Fruit fly (Drosophila melanogaster) whole organism, pupa: Measurements from ENCODE around the gene CG9568.

ENCODE experiments used
- CG14655 ChIP-seq: fragments of 200-800 bp; sonication (Bioruptor generic); optimal IDR thresholded peaks from 3 replicates; lab custom pipeline; 2017; ENCODE audit warnings: mild to moderate bottlenecking, missing biosample characterization, missing genetic modification reagents, missing genetic modification characterization
- CG8159 ChIP-seq: fragments of 200-800 bp; sonication (Bioruptor generic); optimal IDR thresholded peaks from 3 replicates; lab custom pipeline; 2018; ENCODE audit warnings: missing biosample characterization, mild to moderate bottlenecking, missing genetic modification characterization, moderate library complexity
- CG9948 ChIP-seq: fragments of 200-800 bp; sonication (Bioruptor generic); optimal IDR thresholded peaks from 2 replicates; lab custom pipeline; 2018; ENCODE audit warnings: missing biosample characterization, mild to moderate bottlenecking, missing genetic modification characterization, moderate library complexity

DNA sequence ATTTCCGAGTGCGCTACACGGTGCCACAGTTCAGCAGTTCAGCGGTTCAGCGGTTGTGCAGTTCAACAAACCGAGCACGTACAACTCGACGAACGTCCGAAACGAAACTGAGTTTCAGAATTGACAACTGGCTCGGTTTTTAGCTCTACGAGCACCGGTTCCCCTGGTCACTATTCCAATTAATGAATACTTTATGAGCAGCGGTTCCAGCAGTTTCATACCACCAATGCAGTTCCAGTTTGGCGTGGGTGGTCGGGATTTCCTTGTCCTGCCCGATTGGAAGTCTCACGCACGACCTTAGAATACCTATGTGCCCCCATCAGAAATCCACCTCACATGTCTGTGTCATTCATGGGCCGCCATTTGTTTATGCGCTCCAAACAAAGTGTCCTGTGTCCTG lies 35.1 kb upstream of the CG9568 start, which contains the start of gene CG9541:
- no peak for TF ChIP-seq CG8159 (tag; lab: Kevin White, UChicago)
- no peak for TF ChIP-seq CG9948 (tag; lab: Kevin White, UChicago)
- no peak for TF ChIP-seq CG14655 (GFP tag; lab: Kevin White, UChicago)
